Worm (Caenorhabditis elegans) whole organism, midembryonic: ENCODE results near the gene srh-216.

Source experiments
- T22C8.4 ChIP-seq: fragments of 200-800 bp; sonication (Bioruptor generic); IDR thresholded peaks from 2 replicates; pipeline ENCODE4 v1.3.6; 2022; ENCODE audit warnings: missing genetic modification characterization, missing compliant biosample characterization
- cog-1 ChIP-seq: sonication (generic microtip); optimal IDR thresholded peaks from 2 replicates; lab custom pipeline; 2016; ENCODE audit warnings: missing genetic modification characterization, missing compliant biosample characterization
- flt-1 ChIP-seq: fragments of 200-800 bp; sonication (Bioruptor generic); IDR thresholded peaks from 2 replicates; pipeline ENCODE4 v1.3.6; 2022; ENCODE audit warnings: missing genetic modification characterization, missing compliant biosample characterization
- klf-2 ChIP-seq: fragments of 200-800 bp; sonication (Bioruptor generic); conservative IDR thresholded peaks from 2 replicates; pipeline ENCODE4 v1.3.6; 2022; ENCODE audit warnings: missing genetic modification reagents, missing genetic modification characterization, missing compliant biosample characterization
- med-1 ChIP-seq: sonication (generic microtip); optimal IDR thresholded peaks from 2 replicates; lab custom pipeline; 2017; ENCODE audit warnings: missing genetic modification characterization, mild to moderate bottlenecking, missing compliant biosample characterization, antibody characterized with exemption, missing genetic modification reagents; ENCODE audit not compliant: insufficient read depth
- ref-1 ChIP-seq: fragments of 200-800 bp; sonication (Bioruptor generic); conservative IDR thresholded peaks from 2 replicates; pipeline ENCODE4 v1.3.6; 2022; ENCODE audit warnings: missing genetic modification reagents, missing genetic modification characterization, missing compliant biosample characterization
- tab-1 ChIP-seq: fragments of 200-800 bp; sonication (Bioruptor generic); IDR thresholded peaks from 2 replicates; pipeline ENCODE4 v1.3.6; 2022; ENCODE audit warnings: missing genetic modification characterization, missing compliant biosample characterization
- ztf-23 ChIP-seq: fragments of 200-800 bp; sonication (Bioruptor generic); IDR thresholded peaks from 2 replicates; pipeline ENCODE4 v1.3.6; 2022; ENCODE audit warnings: missing genetic modification reagents, missing genetic modification characterization, missing compliant biosample characterization
- ztf-29 ChIP-seq: fragments of 200-800 bp; sonication (Bioruptor generic); IDR thresholded peaks from 2 replicates; pipeline ENCODE4 v1.3.6; 2022; ENCODE audit warnings: missing genetic modification reagents, missing genetic modification characterization, missing compliant biosample characterization

Gene srh-216

ce11 chrV:16827485-16827884 lies at the start of gene srh-216:
TSS of gene srh-216 (minus strand) at chrV:16827585.
- TF ChIP-seq tab-1 (GFP tag; lab: Robert Waterston, UW) (no peak), ztf-23 (no peak), med-1 (GFP tag; lab: Kevin White, UChicago) (no peak)

- TF ChIP-seq med-1 (GFP tag; lab: Kevin White, UChicago) (no peak), klf-2 (GFP tag; lab: Robert Waterston, UW) (no peak), flt-1 (GFP tag; lab: Robert Waterston, UW) (no peak), T22C8.4 (GFP tag; lab: Robert Waterston, UW) (no peak), cog-1 (tag; lab: Kevin White, UChicago) (no peak), ref-1 (GFP tag; lab: Robert Waterston, UW) (no peak), tab-1 (GFP tag; lab: Robert Waterston, UW) (no peak), ztf-23 (no peak), ztf-29 (GFP tag; lab: Robert Waterston, UW) (no peak)
Observed at ce11 chrV:16874966-16875365, 47.6 kb upstream of the srh-216 start, which contains the start of gene F49A5.10. TSS of gene F49A5.10 (plus strand) at chrV:16875266.

ce11 chrV:16873642-16874041 lies 46.3 kb upstream of the srh-216 start, which contains the start of gene srw-23:
TSS of gene srw-23 (plus strand) at chrV:16873942.
- TF ChIP-seq cog-1 (tag; lab: Kevin White, UChicago) (no peak), ztf-23 (no peak), T22C8.4 (GFP tag; lab: Robert Waterston, UW) (no peak), med-1 (GFP tag; lab: Kevin White, UChicago) (no peak), flt-1 (GFP tag; lab: Robert Waterston, UW) (no peak), ztf-29 (GFP tag; lab: Robert Waterston, UW) (no peak), klf-2 (GFP tag; lab: Robert Waterston, UW) (no peak), ref-1 (GFP tag; lab: Robert Waterston, UW) (no peak), tab-1 (GFP tag; lab: Robert Waterston, UW) (no peak)

ce11 chrV:16871387-16871786 lies 44.0 kb upstream of the srh-216 start, which contains the start of gene thn-4:
TSS of gene thn-4 (minus strand) at chrV:16871487.
- TF ChIP-seq ref-1 (GFP tag; lab: Robert Waterston, UW): no peak
- TF ChIP-seq ztf-23: no peak
- no peak for TF ChIP-seq ztf-29 (GFP tag; lab: Robert Waterston, UW)
- TF ChIP-seq klf-2 (GFP tag; lab: Robert Waterston, UW): no peak
- TF ChIP-seq flt-1 (GFP tag; lab: Robert Waterston, UW): no peak
- no peak for TF ChIP-seq T22C8.4 (GFP tag; lab: Robert Waterston, UW)
- TF ChIP-seq tab-1 (GFP tag; lab: Robert Waterston, UW): no peak
- TF ChIP-seq med-1 (GFP tag; lab: Kevin White, UChicago): no peak
- TF ChIP-seq cog-1 (tag; lab: Kevin White, UChicago): no peak

- TF ChIP-seq T22C8.4 (GFP tag; lab: Robert Waterston, UW) (no peak), klf-2 (GFP tag; lab: Robert Waterston, UW) (no peak), flt-1 (GFP tag; lab: Robert Waterston, UW) (no peak), ref-1 (GFP tag; lab: Robert Waterston, UW) (no peak), tab-1 (GFP tag; lab: Robert Waterston, UW) (no peak), med-1 (GFP tag; lab: Kevin White, UChicago) (no peak), ztf-29 (GFP tag; lab: Robert Waterston, UW) (no peak), ztf-23 (no peak), cog-1 (tag; lab: Kevin White, UChicago) (no peak)
Observed at ce11 chrV:16869740-16870139, 42.4 kb upstream of the srh-216 start, which contains the start of gene clec-33. TSS of gene clec-33 (minus strand) at chrV:16869840.

ce11 chrV:16865404-16865803 lies 38.0 kb upstream of the srh-216 start, which contains the start of gene clec-28:
TSS of gene clec-28 (plus strand) at chrV:16865704.
- TF ChIP-seq ref-1 (GFP tag; lab: Robert Waterston, UW) (no peak), med-1 (GFP tag; lab: Kevin White, UChicago) (no peak), klf-2 (GFP tag; lab: Robert Waterston, UW) (no peak), T22C8.4 (GFP tag; lab: Robert Waterston, UW) (no peak), ztf-29 (GFP tag; lab: Robert Waterston, UW) (no peak), ztf-23 (no peak), flt-1 (GFP tag; lab: Robert Waterston, UW) (no peak), cog-1 (tag; lab: Kevin White, UChicago) (no peak), tab-1 (GFP tag; lab: Robert Waterston, UW) (no peak)

ce11 chrV:16861719-16862118 lies 34.3 kb upstream of the srh-216 start, which contains the start of the genes clec-32 and clec-24:
TSS of gene clec-32 (minus strand) at chrV:16861819.
TSS of gene clec-24 (plus strand) at chrV:16862012.
- TF ChIP-seq med-1 (GFP tag; lab: Kevin White, UChicago): no peak
- no peak for TF ChIP-seq ztf-29 (GFP tag; lab: Robert Waterston, UW)

- TF ChIP-seq klf-2 (GFP tag; lab: Robert Waterston, UW) (no peak), ztf-23 (no peak), T22C8.4 (GFP tag; lab: Robert Waterston, UW) (no peak), tab-1 (GFP tag; lab: Robert Waterston, UW) (no peak), ztf-29 (GFP tag; lab: Robert Waterston, UW) (no peak), flt-1 (GFP tag; lab: Robert Waterston, UW) (no peak)
Observed at ce11 chrV:16857977-16858479, 30.6 kb upstream of the srh-216 start, which contains the start of the genes clec-31 and clec-22. TSS of gene clec-31 (minus strand) at chrV:16858077. TSS of gene clec-22 (plus strand) at chrV:16858429.

- TF ChIP-seq flt-1 (GFP tag; lab: Robert Waterston, UW) (no peak), tab-1 (GFP tag; lab: Robert Waterston, UW) (no peak), cog-1 (tag; lab: Kevin White, UChicago) (no peak), ztf-29 (GFP tag; lab: Robert Waterston, UW) (no peak), T22C8.4 (GFP tag; lab: Robert Waterston, UW) (no peak), klf-2 (GFP tag; lab: Robert Waterston, UW) (no peak), ref-1 (GFP tag; lab: Robert Waterston, UW) (no peak), ztf-23 (no peak), med-1 (GFP tag; lab: Kevin White, UChicago) (no peak)
Observed at ce11 chrV:16853956-16854683, 26.7 kb upstream of the srh-216 start, which contains the start of the genes clec-35 and clec-27. TSS of gene clec-35 (minus strand) at chrV:16854056. TSS of gene clec-27 (plus strand) at chrV:16854633.
